Fruit fly (Drosophila melanogaster): ENCODE data around the gene Ibf1.

DNA sequence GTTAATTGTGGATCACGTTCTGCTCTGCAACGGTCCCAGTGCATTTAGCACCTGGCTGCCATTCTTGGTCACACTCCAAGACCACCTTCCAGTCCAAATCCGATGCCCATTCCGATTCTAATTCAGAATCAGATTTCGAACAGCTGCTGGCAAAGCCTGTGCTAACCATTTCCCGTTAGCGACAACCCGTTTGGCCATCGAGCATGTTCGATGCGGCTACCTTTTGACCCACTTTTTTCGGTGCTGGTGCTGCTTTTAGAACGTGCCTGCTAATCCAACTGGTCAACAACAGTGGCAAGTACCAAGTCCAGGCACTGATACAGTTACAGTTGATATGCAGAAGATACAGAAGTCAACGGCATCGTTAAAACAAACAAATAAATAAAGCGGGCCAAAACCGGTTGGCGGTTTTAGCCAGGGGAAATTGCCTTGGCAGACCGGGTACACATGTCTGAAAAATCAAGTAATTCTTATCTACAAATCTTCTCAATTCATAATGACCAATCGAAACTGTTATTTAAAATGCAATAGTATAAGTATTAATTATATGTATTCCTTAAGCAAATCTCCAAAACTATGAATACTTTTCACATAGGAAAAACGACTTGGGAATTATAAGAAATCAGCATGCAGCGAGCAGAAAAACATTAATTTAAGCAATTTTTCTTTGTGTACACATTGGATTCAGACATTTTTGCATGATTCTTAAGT lies 9.6 kb upstream of the Ibf1 start:
- TF ChIP-seq h (GFP tag; optimal IDR thresholded peaks at IDR 0.05): peak; percentile 26
- no peak for TF ChIP-seq N (GFP tag; optimal IDR thresholded peaks at IDR 0.05)
- no peak for TF ChIP-seq Abd-B (GFP tag; optimal IDR thresholded peaks at IDR 0.05)
- no peak for TF ChIP-seq br (GFP tag; optimal IDR thresholded peaks at IDR 0.05)
- no peak for TF ChIP-seq lola (GFP tag; optimal IDR thresholded peaks at IDR 0.05)
- peak; percentile 25 for TF ChIP-seq fru (GFP tag; optimal IDR thresholded peaks at IDR 0.05)
- TF ChIP-seq OdsH (GFP tag; optimal IDR thresholded peaks at IDR 0.05): no peak
- TF ChIP-seq Myc (optimal IDR thresholded peaks at IDR 0.05): no peak
- peak in 1 of 2 experiments; percentile 5 for TF ChIP-seq foxo (GFP tag; optimal IDR thresholded peaks at IDR 0.05)
- no peak for TF ChIP-seq pan (optimal IDR thresholded peaks at IDR 0.05)
- TF ChIP-seq usp (GFP tag; optimal IDR thresholded peaks at IDR 0.05): no peak
- no peak for TF ChIP-seq psq (GFP tag; optimal IDR thresholded peaks at IDR 0.05)
- TF ChIP-seq rgr (GFP tag; optimal IDR thresholded peaks at IDR 0.05): no peak
